Worm (Caenorhabditis elegans) whole organism, young adult: ENCODE data around the gene K07E12.2.

Source experiments
- B0035.1 ChIP-seq: sonication (generic microtip); optimal IDR thresholded peaks from 2 replicates; lab custom pipeline; 2016; ENCODE audit warnings: missing genetic modification characterization, mild to moderate bottlenecking, missing compliant biosample characterization, missing genotype, missing genetic modification reagents
- B0336.3 ChIP-seq: fragments of 200-800 bp; sonication (Bioruptor generic); IDR thresholded peaks from 2 replicates; pipeline ENCODE4 v1.3.6; 2022; ENCODE audit warnings: missing genetic modification characterization, missing compliant biosample characterization
- D2030.7 ChIP-seq: fragments of 200-800 bp; sonication (Bioruptor generic); IDR thresholded peaks from 2 replicates; pipeline ENCODE4 v1.3.6; 2022; ENCODE audit warnings: missing genetic modification reagents, missing genetic modification characterization, missing compliant biosample characterization
- F39B2.1 ChIP-seq: fragments of 200-800 bp; sonication (Bioruptor generic); IDR thresholded peaks from 2 replicates; pipeline ENCODE4 v1.3.6; 2022; ENCODE audit warnings: missing genetic modification reagents, missing genetic modification characterization, missing compliant biosample characterization
- F49E8.2 ChIP-seq: sonication (generic microtip); optimal IDR thresholded peaks from 3 replicates; lab custom pipeline; 2017; ENCODE audit warnings: missing genetic modification characterization, mild to moderate bottlenecking, missing compliant biosample characterization, antibody characterized with exemption, moderate library complexity; ENCODE audit not compliant: insufficient read depth
- F52B5.7 ChIP-seq: sonication (generic microtip); optimal IDR thresholded peaks from 2 replicates; lab custom pipeline; 2016; ENCODE audit warnings: mild to moderate bottlenecking, missing genetic modification characterization, missing compliant biosample characterization
- F55B11.4 ChIP-seq: sonication (generic microtip); optimal IDR thresholded peaks from 2 replicates; lab custom pipeline; 2016; ENCODE audit warnings: missing compliant biosample characterization, missing genetic modification characterization, borderline replicate concordance; ENCODE audit not compliant: insufficient read depth
- F57A8.1 ChIP-seq: fragments of 200-800 bp; sonication (Bioruptor generic); optimal IDR thresholded peaks from 2 replicates; lab custom pipeline; 2018; ENCODE audit warnings: mild to moderate bottlenecking, missing genetic modification characterization, moderate library complexity, missing compliant biosample characterization
- K12H6.12 ChIP-seq: fragments of 200-800 bp; sonication (Bioruptor generic); optimal IDR thresholded peaks from 2 replicates; lab custom pipeline; 2018; ENCODE audit warnings: mild to moderate bottlenecking, missing genetic modification characterization, missing compliant biosample characterization
- T07F8.4 ChIP-seq: sonication (generic microtip); optimal IDR thresholded peaks from 2 replicates; lab custom pipeline; 2016; ENCODE audit warnings: mild to moderate bottlenecking, missing genetic modification characterization, moderate library complexity, missing compliant biosample characterization
- Y53F4B.3 ChIP-seq: fragments of 200-800 bp; sonication (Bioruptor generic); IDR thresholded peaks from 2 replicates; pipeline ENCODE4 v1.3.6; 2022; ENCODE audit warnings: missing genetic modification reagents, missing genetic modification characterization, missing compliant biosample characterization
- Y79H2A.3 ChIP-seq: fragments of 200-800 bp; sonication (Bioruptor generic); conservative IDR thresholded peaks from 2 replicates; pipeline ENCODE4 v1.3.6; 2022; ENCODE audit warnings: missing genetic modification reagents, missing genetic modification characterization, missing compliant biosample characterization
- ama-1 ChIP-seq, 3 experiments: fragments of 150-350 bp in 1 of 3; sonication (generic microtip) in 2 of 3; optimal IDR thresholded peaks; 2 replicates each; lab custom pipeline; 2014 to 2018; ENCODE audit warnings: missing biosample characterization in 2 of 3, missing genetic modification characterization in 2 of 3, missing genetic modification reagents in 2 of 3
- aptf-2 ChIP-seq: fragments of 200-800 bp; sonication (Bioruptor generic); conservative IDR thresholded peaks from 2 replicates; pipeline ENCODE4 v1.3.6; 2022; ENCODE audit warnings: missing genetic modification reagents, missing genetic modification characterization, missing compliant biosample characterization
- aptf-3 ChIP-seq: fragments of 200-800 bp; sonication (Bioruptor generic); IDR thresholded peaks from 2 replicates; pipeline ENCODE4 v1.3.6; 2022; ENCODE audit warnings: missing genetic modification characterization, missing compliant biosample characterization
- atf-7 ChIP-seq: sonication (generic microtip); optimal IDR thresholded peaks from 2 replicates; lab custom pipeline; 2017; ENCODE audit warnings: mild to moderate bottlenecking, missing genetic modification characterization, missing compliant biosample characterization
- attf-5 ChIP-seq: fragments of 200-800 bp; sonication (Bioruptor generic); optimal IDR thresholded peaks from 2 replicates; lab custom pipeline; 2018; ENCODE audit warnings: mild to moderate bottlenecking, missing genetic modification characterization, missing compliant biosample characterization
- bed-1 ChIP-seq: fragments of 200-800 bp; sonication (Bioruptor generic); IDR thresholded peaks from 2 replicates; pipeline ENCODE4 v1.3.6; 2022; ENCODE audit warnings: missing genetic modification reagents, missing genetic modification characterization, missing compliant biosample characterization
- ceh-58 ChIP-seq: fragments of 200-800 bp; sonication (Bioruptor generic); IDR thresholded peaks from 2 replicates; pipeline ENCODE4 v1.3.6; 2022; ENCODE audit warnings: missing genetic modification characterization, missing compliant biosample characterization
- dox-1 ChIP-seq: fragments of 200-800 bp; sonication (Bioruptor generic); IDR thresholded peaks from 2 replicates; pipeline ENCODE4 v1.3.6; 2022; ENCODE audit warnings: missing genetic modification reagents, missing genetic modification characterization, missing compliant biosample characterization
- dpl-1 ChIP-seq: fragments of 150-350 bp; optimal IDR thresholded peaks from 2 replicates; lab custom pipeline; 2014; ENCODE audit warnings: missing biosample characterization, missing genetic modification reagents, missing genetic modification characterization
- efl-1 ChIP-seq: fragments of 150-350 bp; optimal IDR thresholded peaks from 2 replicates; lab custom pipeline; 2014; ENCODE audit warnings: missing biosample characterization, missing genetic modification reagents, missing genetic modification characterization
- egrh-3 ChIP-seq: fragments of 200-800 bp; sonication (Bioruptor generic); IDR thresholded peaks from 2 replicates; pipeline ENCODE4 v1.3.6; 2022; ENCODE audit warnings: missing genetic modification reagents, missing genetic modification characterization, missing compliant biosample characterization
- fkh-3 ChIP-seq: sonication (generic microtip); optimal IDR thresholded peaks from 2 replicates; lab custom pipeline; 2016; ENCODE audit warnings: mild to moderate bottlenecking, missing genetic modification characterization, missing compliant biosample characterization
- gei-17 ChIP-seq: fragments of 200-800 bp; sonication (Bioruptor generic); optimal IDR thresholded peaks from 2 replicates; lab custom pipeline; 2018; ENCODE audit warnings: mild to moderate bottlenecking, missing genetic modification characterization, missing compliant biosample characterization
- hmg-20 ChIP-seq: fragments of 200-800 bp; sonication (Bioruptor generic); IDR thresholded peaks from 2 replicates; pipeline ENCODE4 v1.3.6; 2022; ENCODE audit warnings: missing genetic modification reagents, missing genetic modification characterization, missing compliant biosample characterization
- hsf-1 ChIP-seq: fragments of 200-800 bp; sonication (Bioruptor generic); IDR thresholded peaks from 2 replicates; pipeline ENCODE4 v1.3.6; 2022; ENCODE audit warnings: missing genetic modification reagents, missing genetic modification characterization, missing compliant biosample characterization
- lin-35 ChIP-seq, 3 experiments: fragments of 150-350 bp in 2 of 3; sonication (generic microtip) in 1 of 3; optimal IDR thresholded peaks; 2 replicates each; lab custom pipeline; 2014 to 2018; ENCODE audit warnings: missing biosample characterization in 3 of 3, missing genetic modification characterization in 3 of 3, missing genetic modification reagents in 3 of 3
- lin-54 ChIP-seq: fragments of 200-800 bp; sonication (Bioruptor generic); optimal IDR thresholded peaks from 2 replicates; lab custom pipeline; 2018; ENCODE audit warnings: mild to moderate bottlenecking, missing genetic modification characterization, missing compliant biosample characterization
- mcd-1 ChIP-seq: fragments of 200-800 bp; sonication (Bioruptor generic); IDR thresholded peaks from 2 replicates; pipeline ENCODE4 v1.3.6; 2022; ENCODE audit warnings: missing genetic modification reagents, missing genetic modification characterization, missing compliant biosample characterization
- mxl-1 ChIP-seq: sonication (generic microtip); optimal IDR thresholded peaks from 2 replicates; lab custom pipeline; 2016; ENCODE audit warnings: missing genetic modification characterization, missing compliant biosample characterization
- nhr-120 ChIP-seq: fragments of 200-800 bp; sonication (Bioruptor generic); IDR thresholded peaks from 2 replicates; pipeline ENCODE4 v1.3.6; 2022; ENCODE audit warnings: missing genetic modification characterization, missing compliant biosample characterization
- nhr-179 ChIP-seq: sonication (generic microtip); optimal IDR thresholded peaks from 2 replicates; lab custom pipeline; 2016; ENCODE audit warnings: mild to moderate bottlenecking, missing genetic modification characterization, missing compliant biosample characterization
- nhr-27 ChIP-seq: fragments of 200-800 bp; sonication (Bioruptor generic); optimal IDR thresholded peaks from 2 replicates; lab custom pipeline; 2018; ENCODE audit warnings: mild to moderate bottlenecking, missing genetic modification characterization, moderate library complexity, missing compliant biosample characterization
- snpc-1.3 ChIP-seq: sonication (generic microtip); optimal IDR thresholded peaks from 2 replicates; lab custom pipeline; 2017; ENCODE audit warnings: missing genetic modification characterization, mild to moderate bottlenecking, missing compliant biosample characterization, antibody characterized with exemption, moderate library complexity, missing genotype, missing genetic modification reagents; ENCODE audit not compliant: insufficient read depth
- sptf-2 ChIP-seq: fragments of 200-800 bp; sonication (Bioruptor generic); optimal IDR thresholded peaks from 2 replicates; lab custom pipeline; 2018; ENCODE audit warnings: mild to moderate bottlenecking, missing genetic modification characterization, missing compliant biosample characterization
- tbp1 ChIP-seq: fragments of 200-800 bp; sonication (Bioruptor generic); optimal IDR thresholded peaks from 2 replicates; lab custom pipeline; 2018; ENCODE audit warnings: mild to moderate bottlenecking, missing genetic modification characterization, missing compliant biosample characterization
- tbx-9 ChIP-seq: sonication (generic microtip); optimal IDR thresholded peaks from 2 replicates; lab custom pipeline; 2016; ENCODE audit warnings: borderline replicate concordance, missing genetic modification characterization, inconsistent platforms, missing compliant biosample characterization
- unc-130 ChIP-seq: sonication (generic microtip); optimal IDR thresholded peaks from 2 replicates; lab custom pipeline; 2016; ENCODE audit warnings: missing genetic modification reagents, missing genetic modification characterization, missing compliant biosample characterization
- xnd-1 ChIP-seq: sonication (generic microtip); optimal IDR thresholded peaks from 2 replicates; lab custom pipeline; 2016; ENCODE audit warnings: missing genotype, missing genetic modification reagents, missing genetic modification characterization, missing compliant biosample characterization
- zfh-2 ChIP-seq: fragments of 200-800 bp; sonication (Bioruptor generic); conservative IDR thresholded peaks from 2 replicates; pipeline ENCODE4 v1.3.6; 2022; ENCODE audit warnings: missing genetic modification reagents, missing genetic modification characterization, missing compliant biosample characterization
- ztf-3 ChIP-seq: fragments of 200-800 bp; sonication (Bioruptor generic); optimal IDR thresholded peaks from 2 replicates; lab custom pipeline; 2018; ENCODE audit warnings: mild to moderate bottlenecking, missing genetic modification characterization, missing compliant biosample characterization
- ztf-6 ChIP-seq: fragments of 200-800 bp; sonication (Bioruptor generic); IDR thresholded peaks from 2 replicates; pipeline ENCODE4 v1.3.6; 2022; ENCODE audit warnings: missing genetic modification reagents, missing genetic modification characterization, missing compliant biosample characterization

The K07E12.2 gene

ce11 chrIII:6711590-6711989 lies 25.5 kb upstream of the K07E12.2 start, which contains the start of gene F37A4.5:
Gene F37A4.5, plus strand, starts transcription at chrIII:6711890.
- TF ChIP-seq F57A8.1 (no peak), F52B5.7 (tag; lab: Kevin White, UChicago) (no peak), lin-54 (GFP tag; lab: Kevin White, UChicago) (no peak), dpl-1 (GFP tag; lab: Kevin White, UChicago) (no peak), dox-1 (GFP tag; lab: Robert Waterston, UW) (no peak), xnd-1 (tag; lab: Kevin White, UChicago) (no peak), tbp1 (GFP tag; lab: Kevin White, UChicago) (no peak), B0336.3 (GFP tag; lab: Robert Waterston, UW) (no peak), hmg-20 (GFP tag; lab: Robert Waterston, UW) (no peak), mxl-1 (tag; lab: Kevin White, UChicago) (no peak), nhr-179 (no peak)

ce11 chrIII:6713266-6713665 lies 23.8 kb upstream of the K07E12.2 start, which contains the start of gene F37A4.4:
Gene F37A4.4, plus strand, starts transcription at chrIII:6713566.
- TF ChIP-seq sptf-2 (GFP tag; lab: Kevin White, UChicago) (no peak), Y53F4B.3 (GFP tag; lab: Robert Waterston, UW) (no peak), Y79H2A.3 (GFP tag; lab: Robert Waterston, UW) (no peak), nhr-27 (no peak), tbx-9 (tag; lab: Kevin White, UChicago) (no peak), attf-5 (GFP tag; lab: Kevin White, UChicago) (no peak)

ce11 chrIII:6718270-6718669 lies 18.8 kb upstream of the K07E12.2 start, which contains the start of gene F37A4.3:
Gene F37A4.3, plus strand, starts transcription at chrIII:6718570.
- TF ChIP-seq atf-7 (tag; lab: Kevin White, UChicago) (no peak), efl-1 (GFP tag; lab: Kevin White, UChicago) (no peak), egrh-3 (GFP tag; lab: Robert Waterston, UW) (no peak), F55B11.4 (tag; lab: Kevin White, UChicago) (no peak), K12H6.12 (tag; lab: Kevin White, UChicago) (no peak), nhr-179 (no peak), bed-1 (GFP tag; lab: Robert Waterston, UW) (no peak), nhr-120 (GFP tag; lab: Robert Waterston, UW) (no peak), unc-130 (GFP tag; lab: Kevin White, UChicago) (no peak), aptf-3 (GFP tag; lab: Robert Waterston, UW) (no peak), T07F8.4 (tag; lab: Kevin White, UChicago) (no peak), zfh-2 (GFP tag; lab: Robert Waterston, UW) (no peak), sptf-2 (GFP tag; lab: Kevin White, UChicago) (no peak)

- no peak for TF ChIP-seq B0035.1 (tag; lab: Kevin White, UChicago)
- no peak for TF ChIP-seq aptf-2 (GFP tag; lab: Robert Waterston, UW)
- TF ChIP-seq D2030.7 (GFP tag; lab: Robert Waterston, UW): no peak
- TF ChIP-seq efl-1 (GFP tag; lab: Kevin White, UChicago): peak; percentile 82
- no peak for TF ChIP-seq F52B5.7 (tag; lab: Kevin White, UChicago)
- no peak for TF ChIP-seq nhr-120 (GFP tag; lab: Robert Waterston, UW)
- TF ChIP-seq ztf-3: no peak
- no peak for TF ChIP-seq ztf-6 (GFP tag; lab: Robert Waterston, UW)
- TF ChIP-seq ama-1 (optimal IDR thresholded peaks at IDR 0.05; lab: Kevin White, UChicago): no peak
- TF ChIP-seq ama-1 (GFP tag; optimal IDR thresholded peaks at IDR 0.05; lab: Kevin White, UChicago): no peak
- no peak for TF ChIP-seq mcd-1 (GFP tag; lab: Robert Waterston, UW)
- TF ChIP-seq dpl-1 (GFP tag; lab: Kevin White, UChicago): peak; percentile 53
- no peak for TF ChIP-seq ceh-58
- TF ChIP-seq hsf-1: peak; percentile 72
- TF ChIP-seq gei-17 (GFP tag; lab: Kevin White, UChicago): no peak
- no peak for TF ChIP-seq F39B2.1 (GFP tag; lab: Robert Waterston, UW)
- TF ChIP-seq Y79H2A.3 (GFP tag; lab: Robert Waterston, UW): no peak
- TF ChIP-seq snpc-1.3 (tag; lab: Kevin White, UChicago): no peak
- no peak for TF ChIP-seq F49E8.2 (tag; lab: Kevin White, UChicago)
- TF ChIP-seq lin-35 (GFP tag; optimal IDR thresholded peaks at IDR 0.05; lab: Kevin White, UChicago): peak in 1 of 3 experiments; percentile 21
- TF ChIP-seq K12H6.12 (tag; lab: Kevin White, UChicago): no peak
- no peak for TF ChIP-seq fkh-3 (tag; lab: Kevin White, UChicago)
These were observed 14.8 kb upstream of the K07E12.2 start, which contains the start of the genes bath-41 and F37A4.2 for ce11 chrIII:6722208-6722679. Gene bath-41, minus strand, starts transcription at chrIII:6722258. Gene F37A4.2, plus strand, starts transcription at chrIII:6722454.
